Fruit fly (Drosophila melanogaster): ENCODE data around the gene CG16812.

- TF ChIP-seq kay (GFP tag; ENCODE audit: borderline replicate concordance), result no peak
- no peak for TF ChIP-seq Hr96 (GFP tag; optimal IDR thresholded peaks at IDR 0.05)
- TF ChIP-seq CG14711 (tag; optimal IDR thresholded peaks at IDR 0.05), result no peak
- no peak for TF ChIP-seq ovo (GFP tag; optimal IDR thresholded peaks at IDR 0.05)
- TF ChIP-seq Crg-1 (GFP tag; optimal IDR thresholded peaks at IDR 0.05), result no peak
- TF ChIP-seq cnc (optimal IDR thresholded peaks at IDR 0.05), result no peak
Observed at dm6 chr2L:13179095-13179494, 43.3 kb upstream of the CG16812 start, which contains the start of gene Alg7.
